Worm (Caenorhabditis elegans): ENCODE data around the gene C27F2.9.

DNA sequence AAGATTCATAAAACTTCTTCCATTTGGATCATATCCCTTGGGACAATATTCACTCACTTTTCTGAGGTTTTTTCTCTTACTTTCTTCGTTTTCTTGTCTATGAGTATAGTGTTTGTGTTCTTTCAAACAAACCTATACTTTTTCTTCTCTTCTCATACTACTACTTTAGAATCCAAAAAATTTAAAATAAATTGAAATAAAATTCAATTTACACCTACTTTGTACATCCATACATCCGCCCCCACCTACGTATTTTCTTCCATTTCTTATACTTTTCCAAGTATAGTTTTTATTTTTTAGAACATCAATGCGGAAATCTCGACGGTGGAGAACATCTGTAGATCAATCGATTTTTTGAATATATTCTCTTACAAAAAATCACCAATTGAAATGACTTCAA is 2.4 kb upstream of the C27F2.9 start, which contains the start of gene nca-2:
- TF ChIP-seq fos-1 (tag; optimal IDR thresholded peaks at IDR 0.05) (no peak), unc-62 (GFP tag; optimal IDR thresholded peaks at IDR 0.05) (no peak), hlh-17 (GFP tag; optimal IDR thresholded peaks at IDR 0.05; ENCODE audit: borderline replicate concordance) (no peak), lin-39 (tag; optimal IDR thresholded peaks at IDR 0.05) (no peak), snpc-4 (tag; optimal IDR thresholded peaks at IDR 0.05) (no peak), ceh-90 (tag; optimal IDR thresholded peaks at IDR 0.05) (no peak)
